Fruit fly (Drosophila melanogaster): ENCODE data around the gene COX5A.

Gene COX5A

DNA sequence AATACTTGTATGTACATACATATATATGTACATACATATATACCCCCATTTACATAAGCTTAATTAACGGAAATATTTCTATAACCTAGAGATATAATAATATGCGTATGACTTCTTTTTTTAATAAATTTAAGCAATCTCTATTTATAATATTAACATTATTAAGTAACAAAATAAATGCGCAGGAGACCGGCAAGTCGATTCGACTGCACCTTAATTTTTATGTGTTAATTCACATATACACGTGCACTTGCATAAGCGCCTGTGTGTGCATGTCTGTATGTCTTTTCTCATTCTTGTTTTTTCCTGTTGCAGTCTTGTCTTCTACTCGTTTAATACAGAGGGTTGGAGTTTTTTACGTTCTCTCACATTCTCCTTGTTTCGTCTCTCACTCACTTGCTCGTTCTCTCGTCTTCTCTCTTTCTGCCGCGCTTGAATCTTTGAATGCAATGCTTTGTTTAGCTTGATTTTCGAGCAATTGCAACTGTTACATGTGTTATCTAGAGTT is 38.9 kb upstream of the COX5A start (continued):
- TF ChIP-seq Aef1 (GFP tag; IDR thresholded peaks at IDR 0.05) (peak; percentile 59; the same call in 1 of the 3 replicates), CG1529 (GFP tag; optimal IDR thresholded peaks at IDR 0.05) (peak; percentile 94), sens-2 (GFP tag; IDR thresholded peaks at IDR 0.05) (peak; percentile 81), Sry-β (GFP tag; optimal IDR thresholded peaks at IDR 0.05) (peak; percentile 65), sr (GFP tag; IDR thresholded peaks at IDR 0.05) (no peak), Doc3 (GFP tag; IDR thresholded peaks at IDR 0.05; ENCODE audit: partially characterized antibody) (no peak), Asciz (GFP tag; optimal IDR thresholded peaks at IDR 0.05) (peak; percentile 93), CG11723 (GFP tag; optimal IDR thresholded peaks at IDR 0.05) (peak; percentile 82), sima (GFP tag; optimal IDR thresholded peaks at IDR 0.05) (no peak), CG11696 (GFP tag; IDR thresholded peaks at IDR 0.05) (no peak), Hsf (GFP tag; optimal IDR thresholded peaks at IDR 0.05) (peak; percentile 76), CG18262 (tag; optimal IDR thresholded peaks at IDR 0.05) (peak; percentile 100), ac (GFP tag; optimal IDR thresholded peaks at IDR 0.05) (peak; percentile 92), D19B (GFP tag; optimal IDR thresholded peaks at IDR 0.05) (peak; percentile 50), Dbx (GFP tag; IDR thresholded peaks at IDR 0.05) (no peak), CG4328 (GFP tag; optimal IDR thresholded peaks at IDR 0.05) (peak; percentile 65), sens (GFP tag) (peak; percentile 95), CG2712 (tag; optimal IDR thresholded peaks at IDR 0.05) (peak; percentile 99), nerfin-2 (GFP tag; IDR thresholded peaks at IDR 0.05; ENCODE audit: partially characterized antibody) (no peak), CG9215 (GFP tag; IDR thresholded peaks at IDR 0.05) (no peak), CG9817 (tag; optimal IDR thresholded peaks at IDR 0.05) (peak; percentile 53), CG34224 (GFP tag; IDR thresholded peaks at IDR 0.05; ENCODE audit: partially characterized antibody) (no peak), CG3995 (GFP tag; optimal IDR thresholded peaks at IDR 0.05) (peak; percentile 11), Pdp1 (GFP tag; optimal IDR thresholded peaks at IDR 0.05) (peak; percentile 28 to 76), yki (optimal IDR thresholded peaks at IDR 0.05) (no peak), ab (GFP tag; optimal IDR thresholded peaks at IDR 0.05) (peak; percentile 31), wdn (GFP tag; IDR thresholded peaks at IDR 0.05) (no peak), Hand (GFP tag; optimal IDR thresholded peaks at IDR 0.05) (no peak), ash1 (GFP tag; optimal IDR thresholded peaks at IDR 0.05) (no peak), CG18011 (GFP tag; optimal IDR thresholded peaks at IDR 0.05) (peak; percentile 26), CG14667 (GFP tag; IDR thresholded peaks at IDR 0.05) (peak; percentile 62), Sox102F (GFP tag; optimal IDR thresholded peaks at IDR 0.05) (peak; percentile 96), cg (GFP tag; optimal IDR thresholded peaks at IDR 0.05) (peak; percentile 78), Doc2 (GFP tag; IDR thresholded peaks at IDR 0.05) (no peak), sd (tag; optimal IDR thresholded peaks at IDR 0.05) (peak; percentile 10), Dref (GFP tag; IDR thresholded peaks at IDR 0.05) (no peak), zfh1 (GFP tag; IDR thresholded peaks at IDR 0.05) (peak; percentile 96), CG7987 (GFP tag; optimal IDR thresholded peaks at IDR 0.05) (peak; percentile 68), gcm (GFP tag; optimal IDR thresholded peaks at IDR 0.05) (peak; percentile 95), grau (tag; optimal IDR thresholded peaks at IDR 0.05) (peak; percentile 91), CG12155 (GFP tag; optimal IDR thresholded peaks at IDR 0.05) (peak; percentile 84), lilli (GFP tag; optimal IDR thresholded peaks at IDR 0.05) (peak; percentile 60), E2f1 (GFP tag; IDR thresholded peaks at IDR 0.05) (peak; percentile 71), bigmax (GFP tag; optimal IDR thresholded peaks at IDR 0.05) (no peak), tx (GFP tag; optimal IDR thresholded peaks at IDR 0.05) (no peak), chinmo (GFP tag; IDR thresholded peaks at IDR 0.05; ENCODE audit: partially characterized antibody) (0 out of 4 replicates have a peak, but pooled peaks have one; percentile 45), vnd (GFP tag; IDR thresholded peaks at IDR 0.05; ENCODE audit: partially characterized antibody) (no peak), amos (GFP tag; IDR thresholded peaks at IDR 0.05; ENCODE audit: partially characterized antibody) (no peak), CG5953 (GFP tag; IDR thresholded peaks at IDR 0.05) (peak; percentile 85), Stat92E (GFP tag; optimal IDR thresholded peaks at IDR 0.05) (peak in 1 of 3 experiments; percentile 91)

Data from whole organism, embryonic.